Worm (Caenorhabditis elegans) whole organism, L1 larva: ENCODE results near the gene F13H8.8.

ENCODE experiments used
- aly-2 ChIP-seq: fragments of 150-350 bp; optimal IDR thresholded peaks from 2 replicates; lab custom pipeline; 2014; ENCODE audit warnings: missing biosample characterization, missing genetic modification characterization
- zag-1 ChIP-seq: fragments of 150-350 bp; optimal IDR thresholded peaks from 2 replicates; lab custom pipeline; 2014; ENCODE audit warnings: missing biosample characterization, missing genetic modification characterization

DNA sequence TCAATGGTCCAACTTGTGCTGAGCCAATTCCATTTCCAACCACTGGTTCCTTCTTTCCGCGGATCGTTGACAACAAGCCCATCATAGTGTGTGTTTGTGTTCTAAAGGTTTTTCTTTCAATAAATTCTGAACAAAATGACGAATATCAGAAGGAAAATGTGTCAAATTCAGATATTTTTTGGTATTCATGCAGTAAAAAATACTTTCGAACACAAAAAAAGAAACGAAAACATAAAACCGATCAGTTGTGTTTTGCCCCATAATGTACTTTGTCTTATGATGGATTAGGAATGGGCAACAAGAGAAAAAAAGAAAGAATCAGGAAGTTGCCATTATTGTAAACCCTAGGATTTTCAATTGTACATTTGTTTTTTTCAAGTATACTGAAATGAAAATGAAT, 41.3 kb upstream of the F13H8.8 start, which contains the start of gene glb-10:
- TF ChIP-seq zag-1 (tag; lab: Kevin White, UChicago): no peak
- TF ChIP-seq aly-2 (tag; lab: Kevin White, UChicago): no peak
